Fruit fly (Drosophila melanogaster): ENCODE results near the gene mRpL47.

The mRpL47 gene

dm6 chr3R:9527907-9528842 lies 12.5 kb upstream of the mRpL47 start (continued):
- TF ChIP-seq dysf (GFP tag; IDR thresholded peaks at IDR 0.05) = peak; percentile 95
- peak; percentile 65 for TF ChIP-seq salm (tag; optimal IDR thresholded peaks at IDR 0.05)
- no peak for TF ChIP-seq CG15601 (tag; optimal IDR thresholded peaks at IDR 0.05)
- TF ChIP-seq nmo (GFP tag; optimal IDR thresholded peaks at IDR 0.05) = peak; percentile 77
- peak; percentile 57 for TF ChIP-seq Spps (tag; optimal IDR thresholded peaks at IDR 0.05)
- no peak for TF ChIP-seq CG7745 (tag; optimal IDR thresholded peaks at IDR 0.05)
- peak; percentile 12; the same call in 1 of the 2 replicates for TF ChIP-seq CG4360 (GFP tag; IDR thresholded peaks at IDR 0.05)
- peak; percentile 75 for TF ChIP-seq CG7928 (GFP tag; optimal IDR thresholded peaks at IDR 0.05)
- TF ChIP-seq cato (GFP tag; optimal IDR thresholded peaks at IDR 0.05; ENCODE audit: borderline replicate concordance) = no peak
- TF ChIP-seq ranshi (GFP tag; IDR thresholded peaks at IDR 0.05) = peak; percentile 94
- TF ChIP-seq exex (tag; optimal IDR thresholded peaks at IDR 0.05) = peak; percentile 86
- peak; percentile 75 for TF ChIP-seq ash1 (GFP tag; optimal IDR thresholded peaks at IDR 0.05)
- TF ChIP-seq Six4 (GFP tag; optimal IDR thresholded peaks at IDR 0.05) = peak; percentile 82
- no peak for TF ChIP-seq zen2 (GFP tag; IDR thresholded peaks at IDR 0.05; ENCODE audit: partially characterized antibody)
- TF ChIP-seq CG3726 (GFP tag; IDR thresholded peaks at IDR 0.05) = peak; percentile 86
- TF ChIP-seq Scr (GFP tag; IDR thresholded peaks at IDR 0.05; ENCODE audit: partially characterized antibody) = no peak
- TF ChIP-seq corto (GFP tag; optimal IDR thresholded peaks at IDR 0.05) = peak; percentile 96
- TF ChIP-seq luna (GFP tag; optimal IDR thresholded peaks at IDR 0.05) = peak; percentile 93
- TF ChIP-seq lov (optimal IDR thresholded peaks at IDR 0.05) = no peak
- TF ChIP-seq lov (GFP tag; IDR thresholded peaks at IDR 0.05) = peak; percentile 43; the same call in 1 of the 3 replicates
- TF ChIP-seq CG9609 (GFP tag; optimal IDR thresholded peaks at IDR 0.05) = peak; percentile 73
- peak; percentile 76 for TF ChIP-seq CG3847 (GFP tag; IDR thresholded peaks at IDR 0.05)
- peak; percentile 92 for TF ChIP-seq E2f1 (GFP tag; IDR thresholded peaks at IDR 0.05)
- TF ChIP-seq tll (GFP tag; optimal IDR thresholded peaks at IDR 0.05) = no peak
- peak; percentile 74 for TF ChIP-seq az2 (GFP tag; optimal IDR thresholded peaks at IDR 0.05)
- TF ChIP-seq CG3838 (GFP tag; optimal IDR thresholded peaks at IDR 0.05) = peak; percentile 19
- peak; percentile 64 for TF ChIP-seq CG17802 (tag; optimal IDR thresholded peaks at IDR 0.05)
- TF ChIP-seq B-H2 (GFP tag; optimal IDR thresholded peaks at IDR 0.05) = peak; percentile 53
- TF ChIP-seq CG2712 (tag; optimal IDR thresholded peaks at IDR 0.05) = peak; percentile 81
- TF ChIP-seq run (tag; optimal IDR thresholded peaks at IDR 0.05) = peak; percentile 52
- TF ChIP-seq D19B (GFP tag; optimal IDR thresholded peaks at IDR 0.05) = peak; percentile 87
- peak; percentile 86 for TF ChIP-seq sisA (GFP tag; IDR thresholded peaks at IDR 0.05)
- peak; percentile 73 for TF ChIP-seq CG32767 (GFP tag; IDR thresholded peaks at IDR 0.05)
- peak; percentile 72 to 94 for TF ChIP-seq chif (GFP tag; optimal IDR thresholded peaks at IDR 0.05)
- TF ChIP-seq shn (GFP tag; optimal IDR thresholded peaks at IDR 0.05) = peak; percentile 83
- no peak for TF ChIP-seq Lpt (GFP tag; optimal IDR thresholded peaks at IDR 0.05)
- no peak for TF ChIP-seq cad (GFP tag; optimal IDR thresholded peaks at IDR 0.05)
- TF ChIP-seq CG15479 (GFP tag; optimal IDR thresholded peaks at IDR 0.05) = no peak
- TF ChIP-seq Usf (GFP tag; optimal IDR thresholded peaks at IDR 0.05) = peak; percentile 3
- TF ChIP-seq cas (GFP tag; IDR thresholded peaks at IDR 0.05) = peak; percentile 91
- TF ChIP-seq Fer1 (GFP tag; optimal IDR thresholded peaks at IDR 0.05) = peak; percentile 95
- peak; percentile 14 for TF ChIP-seq trh (GFP tag; optimal IDR thresholded peaks at IDR 0.05)
- TF ChIP-seq CG11093 (GFP tag; IDR thresholded peaks at IDR 0.05) = peak; percentile 66; the same call in 2 of the 3 replicates
- TF ChIP-seq Mad (GFP tag; optimal IDR thresholded peaks at IDR 0.05) = peak; percentile 74
- no peak for TF ChIP-seq HLH4C (GFP tag; IDR thresholded peaks at IDR 0.05; ENCODE audit: partially characterized antibody)
- peak; percentile 72 for TF ChIP-seq CG18476 (GFP tag; optimal IDR thresholded peaks at IDR 0.05)
- peak; percentile 81 for TF ChIP-seq ATbp (GFP tag; optimal IDR thresholded peaks at IDR 0.05)
- TF ChIP-seq CG8388 (GFP tag; optimal IDR thresholded peaks at IDR 0.05) = no peak
- TF ChIP-seq Ets65A (GFP tag) = peak; percentile 98
